Worm (Caenorhabditis elegans): ENCODE measurements around the gene cpf-1.

DNA sequence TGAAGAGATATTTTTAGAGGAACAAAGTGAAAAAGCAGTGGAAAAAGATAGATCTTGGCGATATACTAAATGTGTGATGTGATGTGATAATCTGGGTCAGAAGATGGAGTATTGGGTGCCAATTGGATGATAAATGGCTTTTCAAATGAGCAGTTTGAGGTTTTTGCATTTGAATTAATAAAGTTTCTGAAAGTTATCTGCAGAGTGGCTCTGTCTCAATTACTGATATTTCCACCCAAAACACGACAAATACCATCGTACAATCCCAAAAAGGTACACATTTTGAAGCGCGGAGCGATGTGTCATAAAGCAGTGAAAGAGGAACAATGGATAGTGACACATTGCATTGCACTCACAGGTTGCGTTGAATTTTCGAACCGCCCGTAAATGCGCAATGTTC lies 37.3 kb upstream of the cpf-1 start:
- TF ChIP-seq blmp-1 (tag; optimal IDR thresholded peaks at IDR 0.05) (no peak), nhr-237 (tag; optimal IDR thresholded peaks at IDR 0.05) (no peak), nhr-76 (tag; optimal IDR thresholded peaks at IDR 0.05) (no peak), elt-1 (tag; optimal IDR thresholded peaks at IDR 0.05; ENCODE audit: borderline replicate concordance, insufficient read depth) (no peak), pha-4 (tag; optimal IDR thresholded peaks at IDR 0.05) (no peak), lsy-2 (tag; optimal IDR thresholded peaks at IDR 0.05) (no peak), unc-62 (GFP tag; optimal IDR thresholded peaks at IDR 0.05) (no peak), mls-2 (tag; optimal IDR thresholded peaks at IDR 0.05) (no peak), nhr-28 (tag; optimal IDR thresholded peaks at IDR 0.05) (no peak), sptf-1 (tag; optimal IDR thresholded peaks at IDR 0.05) (no peak), M03D4.4 (tag; optimal IDR thresholded peaks at IDR 0.05) (no peak), snpc-4 (tag; optimal IDR thresholded peaks at IDR 0.05) (no peak), bed-3 (GFP tag; optimal IDR thresholded peaks at IDR 0.05) (no peak), ztf-11 (tag; optimal IDR thresholded peaks at IDR 0.05) (no peak)
